Worm (Caenorhabditis elegans): ENCODE results near the gene K11H3.2.

The K11H3.2 gene

DNA sequence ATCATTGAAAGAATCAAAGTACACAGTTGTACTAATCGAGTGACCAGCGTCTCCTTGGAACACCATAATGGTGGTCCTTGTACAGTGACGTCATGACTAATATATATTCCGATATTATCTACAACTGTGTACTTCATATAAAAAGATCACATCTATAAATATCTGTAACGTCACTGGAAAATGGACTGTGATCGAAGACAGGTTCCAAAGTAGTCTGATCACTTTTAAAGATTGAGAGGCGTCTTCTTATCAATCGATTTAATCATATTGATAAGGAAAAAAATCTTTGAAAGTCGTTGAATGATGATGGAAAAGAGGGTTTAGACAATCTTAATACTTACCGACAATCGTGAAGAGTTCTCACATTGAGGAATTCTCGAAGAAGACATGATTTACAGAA, 11.9 kb downstream of the K11H3.2 start:
- no peak for TF ChIP-seq unc-62 (GFP tag; optimal IDR thresholded peaks at IDR 0.05)

DNA sequence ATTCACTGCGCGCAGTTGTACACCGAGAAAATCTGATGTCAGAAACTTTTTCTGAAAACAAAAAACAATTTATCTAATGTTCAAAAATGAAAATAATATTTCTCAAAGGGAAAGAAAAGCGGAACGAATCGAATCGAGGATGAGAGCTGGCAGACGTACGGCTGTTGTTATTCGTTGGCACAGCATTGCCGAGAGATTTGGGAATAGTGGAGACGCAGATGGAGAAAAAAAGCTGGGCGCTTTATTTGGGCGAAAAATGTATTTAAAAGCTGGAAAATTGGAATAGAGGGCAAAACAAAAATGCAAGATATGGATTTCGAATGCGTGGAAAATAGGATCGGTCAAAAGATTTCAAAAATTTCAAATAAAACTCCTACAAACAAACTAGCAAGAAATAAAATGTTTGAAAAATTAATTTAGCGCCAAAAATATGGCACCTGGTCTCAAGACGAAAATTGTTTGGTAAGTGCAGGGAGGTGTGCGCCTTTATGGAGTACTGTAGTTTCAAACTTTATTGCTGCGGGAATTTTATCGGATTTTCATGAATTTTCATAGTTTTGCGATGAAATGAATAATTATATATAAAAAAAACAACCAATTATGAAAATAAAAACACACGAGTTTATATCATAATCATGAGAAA, 13.1 kb downstream of the K11H3.2 start, which contains the start of gene gpdh-2:
Gene gpdh-2, minus strand, starts transcription at position 51 of the 643 bp plus-strand sequence.
- TF ChIP-seq unc-62 (GFP tag; optimal IDR thresholded peaks at IDR 0.05) = no peak

DNA sequence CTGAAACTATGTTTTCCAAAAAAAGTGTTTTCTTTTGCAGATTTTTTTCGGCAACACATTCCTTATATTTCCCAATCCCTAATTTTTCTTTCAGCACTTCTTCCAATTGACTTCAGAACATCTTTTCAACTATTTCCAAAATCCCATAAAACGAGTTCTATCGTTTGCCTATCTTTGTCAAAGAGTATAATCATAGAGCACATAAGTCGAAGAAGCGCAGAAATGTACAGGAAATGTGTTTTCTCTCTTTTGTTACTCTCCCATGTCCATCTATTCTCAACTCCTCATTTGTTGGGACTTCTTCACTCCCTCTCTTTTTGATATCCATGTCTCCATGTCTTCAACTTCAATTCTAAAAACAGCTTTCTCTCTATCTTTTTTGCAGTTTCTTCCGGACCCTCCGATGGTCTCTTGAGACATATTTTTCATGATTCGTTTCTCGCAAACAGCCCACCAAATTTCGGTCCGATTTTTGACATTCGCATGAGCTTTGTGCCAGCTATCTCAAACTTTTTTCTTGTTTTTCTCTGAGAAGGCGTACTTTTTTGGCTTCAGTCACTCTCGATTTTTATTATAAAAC, 14.1 kb downstream of the K11H3.2 start, which contains the start of gene twk-48:
Gene twk-48, plus strand, starts transcription at position 530 of the 580 bp plus-strand sequence.
- no peak for TF ChIP-seq unc-62 (GFP tag; optimal IDR thresholded peaks at IDR 0.05)

ce11 chrIII:9861470-9862342, 15.5 kb downstream of the K11H3.2 start:
- no peak for TF ChIP-seq unc-62 (GFP tag; optimal IDR thresholded peaks at IDR 0.05)

DNA sequence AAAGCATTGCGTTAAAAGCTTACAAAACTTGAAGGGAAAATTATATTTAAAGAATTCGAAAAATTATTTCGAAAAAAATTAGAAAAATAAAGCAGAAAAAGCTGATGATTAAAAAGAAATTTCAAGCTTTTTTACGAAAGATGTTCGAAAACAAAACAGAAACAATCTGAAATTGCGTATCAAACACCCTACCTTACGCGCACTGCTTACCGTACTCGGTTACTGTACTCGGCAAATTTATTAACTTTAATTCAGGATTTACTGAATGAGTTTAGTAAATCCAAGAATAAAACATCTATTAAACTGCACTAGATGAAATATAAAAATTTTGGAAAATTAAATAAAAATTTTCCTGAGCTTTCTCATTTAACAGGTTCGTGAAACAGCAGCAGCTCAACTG, 16.3 kb downstream of the K11H3.2 start:
- TF ChIP-seq unc-62 (GFP tag; optimal IDR thresholded peaks at IDR 0.05) = no peak

DNA sequence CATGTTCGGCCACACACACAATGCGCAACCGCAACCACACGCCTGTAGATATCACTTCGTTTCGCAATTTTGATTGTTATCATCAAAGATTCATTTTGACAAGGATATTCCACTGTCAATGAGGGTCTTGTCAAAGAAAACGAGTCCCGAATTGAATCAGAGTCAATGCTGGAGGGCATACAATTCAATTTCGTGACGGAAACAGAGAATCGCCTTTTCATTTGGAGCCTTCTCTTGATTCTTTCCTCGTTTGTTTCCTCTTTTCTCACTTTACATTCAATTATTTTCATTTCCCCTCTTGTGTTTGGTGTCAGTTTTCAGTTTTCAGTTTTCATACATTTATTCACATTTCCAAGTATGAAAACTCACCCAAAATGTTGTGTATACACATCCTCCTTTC, 21.2 kb downstream of the K11H3.2 start:
- no peak for TF ChIP-seq unc-62 (GFP tag; optimal IDR thresholded peaks at IDR 0.05)

DNA sequence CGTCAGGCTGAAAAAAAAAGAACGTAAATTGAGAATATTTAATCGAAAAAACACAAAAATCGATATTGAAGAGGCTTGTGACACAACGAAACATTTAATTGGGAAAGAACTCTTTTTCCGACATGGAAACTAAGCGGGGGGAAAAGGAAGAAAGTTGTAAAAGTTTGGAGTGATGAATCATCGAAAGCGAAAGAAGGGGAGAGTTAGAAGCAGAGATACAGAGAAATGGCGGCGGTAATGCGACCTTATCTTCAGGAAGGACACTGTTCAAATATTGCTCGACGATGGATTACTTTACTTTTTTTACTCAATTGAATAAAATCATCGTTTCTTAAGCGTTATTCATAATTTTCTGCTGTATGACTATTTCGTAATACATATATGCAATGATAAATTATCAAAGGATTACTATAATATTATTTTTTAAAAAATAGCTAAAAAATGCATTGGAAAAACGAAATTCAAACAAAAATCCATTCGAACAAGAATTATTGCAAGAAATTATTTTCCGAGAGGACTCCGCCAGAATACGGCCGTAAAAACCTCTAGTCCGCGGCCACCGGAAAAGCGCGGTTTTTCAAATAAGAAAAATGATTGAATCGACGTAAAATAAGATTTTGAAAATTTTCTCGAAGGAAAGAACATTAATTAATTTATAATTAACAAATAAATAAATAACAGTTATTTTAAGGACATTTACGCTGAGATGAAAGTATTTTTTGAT, 21.7 kb downstream of the K11H3.2 start, which contains the start of gene dhhc-4:
Gene dhhc-4, minus strand, starts transcription at position 13 of the 724 bp plus-strand sequence.
- no peak for TF ChIP-seq unc-62 (GFP tag; optimal IDR thresholded peaks at IDR 0.05)

DNA sequence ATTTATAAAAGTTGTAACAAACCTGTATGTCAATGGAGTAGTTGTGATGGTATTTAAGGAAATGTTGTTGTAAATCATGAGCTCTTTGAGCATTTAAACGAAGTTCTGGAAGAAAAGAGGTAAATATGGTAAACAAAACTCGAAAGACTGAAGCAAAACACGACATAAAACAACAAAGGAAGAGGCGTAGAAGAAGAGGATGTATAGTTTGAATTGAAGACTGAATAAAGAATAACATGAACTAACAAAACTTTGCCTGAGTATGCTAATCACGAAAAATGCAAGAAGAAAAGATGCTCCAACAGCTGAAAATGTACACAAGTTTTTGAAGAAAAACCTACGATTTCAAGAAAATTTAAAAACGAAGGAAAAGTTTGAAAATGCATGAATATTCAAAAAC, 24.8 kb downstream of the K11H3.2 start, which contains the start of gene ZK757.1:
Gene ZK757.1, minus strand, starts transcription at position 101 of the 400 bp plus-strand sequence.
- TF ChIP-seq unc-62 (GFP tag; optimal IDR thresholded peaks at IDR 0.05) = no peak

ce11 chrIII:9874515-9874914, 28.3 kb downstream of the K11H3.2 start:
- no peak for TF ChIP-seq unc-62 (GFP tag; optimal IDR thresholded peaks at IDR 0.05)

- TF ChIP-seq unc-62 (GFP tag; optimal IDR thresholded peaks at IDR 0.05) = no peak
These were observed 30.8 kb downstream of the K11H3.2 start, which contains the start of gene ZK757.10 for ce11 chrIII:9876951-9877350. Gene ZK757.10 (plus strand): TSS chrIII:9877251.

DNA sequence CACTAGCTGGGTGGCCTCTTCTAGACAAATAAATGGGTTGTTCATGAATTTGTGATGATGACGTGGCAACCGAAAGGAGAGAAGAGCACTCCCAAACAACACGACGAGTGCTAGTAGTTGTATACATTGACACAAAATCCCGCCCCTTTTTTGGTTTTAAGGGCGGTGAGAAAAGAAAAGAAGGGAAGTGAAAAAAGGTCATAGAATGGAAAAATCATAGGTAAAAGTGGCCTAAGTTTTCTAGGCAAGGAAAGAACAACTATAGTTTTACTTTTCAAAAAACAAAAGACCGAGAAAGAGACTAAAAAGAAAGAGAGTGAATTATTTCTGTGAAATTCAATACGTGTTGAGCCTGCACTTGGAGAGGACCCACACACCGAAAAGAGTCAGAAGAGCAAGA, 32.6 kb downstream of the K11H3.2 start, which contains the start of gene ZK757.2:
Gene ZK757.2, minus strand, starts transcription at position 101 of the 400 bp plus-strand sequence.
- TF ChIP-seq unc-62 (GFP tag; optimal IDR thresholded peaks at IDR 0.05) = no peak

DNA sequence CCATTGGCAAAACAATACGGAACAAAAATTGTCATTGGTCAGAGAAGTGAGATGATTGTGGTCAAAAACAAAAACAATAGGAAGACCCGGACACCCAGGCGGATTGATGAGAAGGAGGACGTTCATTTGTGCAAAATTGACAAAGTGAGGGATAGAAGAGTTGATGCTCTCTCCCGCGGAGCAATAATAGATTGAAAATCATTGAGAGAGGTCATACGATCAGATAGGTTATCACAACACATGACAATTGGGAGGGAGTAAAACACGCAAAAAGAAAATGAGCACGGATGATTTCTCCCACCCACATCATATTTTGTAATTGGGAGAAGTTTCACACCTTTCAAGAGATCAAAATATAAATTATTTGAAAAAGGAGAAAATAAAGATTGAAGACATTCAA, 39.4 kb downstream of the K11H3.2 start:
- TF ChIP-seq unc-62 (GFP tag; optimal IDR thresholded peaks at IDR 0.05) = no peak

ce11 chrIII:9886323-9886722, 40.1 kb downstream of the K11H3.2 start:
- TF ChIP-seq unc-62 (GFP tag; optimal IDR thresholded peaks at IDR 0.05) = no peak

DNA sequence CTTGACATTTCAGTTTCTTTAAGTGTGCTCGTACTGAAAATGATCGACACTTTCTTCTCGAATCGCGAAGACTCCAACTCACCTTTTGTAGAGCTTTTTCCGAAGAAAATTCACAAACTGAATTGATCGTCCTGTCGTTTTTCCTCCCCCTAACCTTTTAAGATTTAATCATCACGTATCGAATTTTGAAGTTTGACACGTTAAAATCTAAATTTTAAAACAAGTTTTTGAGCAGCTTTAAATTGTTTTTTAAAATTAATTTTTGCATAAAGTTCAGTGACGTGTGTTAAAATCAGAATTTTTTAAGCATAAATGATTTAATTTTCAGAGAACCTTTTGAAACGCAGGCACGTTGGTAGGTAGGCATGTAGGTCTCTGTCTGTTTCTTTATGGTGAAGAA, 45.1 kb downstream of the K11H3.2 start, which contains the start of gene alg-4:
Gene alg-4, minus strand, starts transcription at position 101 of the 400 bp plus-strand sequence.
- TF ChIP-seq unc-62 (GFP tag; optimal IDR thresholded peaks at IDR 0.05) = no peak

ce11 chrIII:9892855-9893254, 46.7 kb downstream of the K11H3.2 start, which contains the start of gene mam-7:
Gene mam-7 (plus strand): TSS chrIII:9893155.
- TF ChIP-seq unc-62 (GFP tag; optimal IDR thresholded peaks at IDR 0.05) = no peak

All from whole organism, dauer.